Worm (Caenorhabditis elegans) whole organism, L2 larva: ENCODE results near the gene R07B1.9.

ENCODE experiments used
- elt-3 ChIP-seq: sonication (generic microtip); optimal IDR thresholded peaks from 2 replicates; lab custom pipeline; 2017; ENCODE audit warnings: missing biosample characterization, missing genetic modification characterization
- lin-13 ChIP-seq: fragments of 150-350 bp; optimal IDR thresholded peaks from 2 replicates; lab custom pipeline; 2014; ENCODE audit warnings: missing biosample characterization, missing genetic modification reagents, missing genetic modification characterization
- lsy-2 ChIP-seq, 2 experiments: fragments of 150-350 bp in 1 of 2; sonication (generic microtip) in 1 of 2; optimal IDR thresholded peaks; 2 replicates each; lab custom pipeline; 2014 to 2017; ENCODE audit warnings: missing biosample characterization in 2 of 2, missing genetic modification characterization in 2 of 2
- nhr-12 ChIP-seq: fragments of 150-350 bp; optimal IDR thresholded peaks from 2 replicates; lab custom pipeline; 2014; ENCODE audit warnings: missing biosample characterization, missing genetic modification characterization
- skn-1 ChIP-seq: sonication (generic microtip); optimal IDR thresholded peaks from 2 replicates; lab custom pipeline; 2017; ENCODE audit warnings: missing biosample characterization, missing genetic modification characterization
- unc-39 ChIP-seq: fragments of 150-350 bp; optimal IDR thresholded peaks from 2 replicates; lab custom pipeline; 2014; ENCODE audit warnings: missing biosample characterization, missing genetic modification characterization
- unc-62 ChIP-seq: fragments of 150-350 bp; optimal IDR thresholded peaks from 2 replicates; lab custom pipeline; 2014; ENCODE audit warnings: missing biosample characterization, missing genetic modification reagents, missing genetic modification characterization
- ztf-11 ChIP-seq: sonication (generic microtip); optimal IDR thresholded peaks from 2 replicates; lab custom pipeline; 2017; ENCODE audit warnings: missing biosample characterization, missing genetic modification characterization

ce11 chrX:9892323-9892722 is 15.1 kb downstream of the R07B1.9 start, which contains the start of gene F21G4.1:
- TF ChIP-seq ztf-11: no peak
- TF ChIP-seq unc-39 (tag; lab: Kevin White, UChicago): no peak
- TF ChIP-seq lin-13 (GFP tag; lab: Kevin White, UChicago): no peak
- no peak for TF ChIP-seq lsy-2 (tag; optimal IDR thresholded peaks at IDR 0.05; lab: Kevin White, UChicago)
- no peak for TF ChIP-seq elt-3
- no peak for TF ChIP-seq skn-1 (tag; lab: Kevin White, UChicago)
- no peak for TF ChIP-seq unc-62 (GFP tag; lab: Kevin White, UChicago)
- no peak for TF ChIP-seq nhr-12 (tag; lab: Kevin White, UChicago)
